Worm (Caenorhabditis elegans): ENCODE results near the gene vit-2.

- no peak; the same call in 1 of the 2 replicates for TF ChIP-seq lin-38 (GFP tag; IDR thresholded peaks at IDR 0.05)
- no peak for TF ChIP-seq nhr-11 (tag; optimal IDR thresholded peaks at IDR 0.05)
- no peak for TF ChIP-seq R02D3.7 (tag; optimal IDR thresholded peaks at IDR 0.05)
- TF ChIP-seq egl-27 (tag; optimal IDR thresholded peaks at IDR 0.05) = no peak
- TF ChIP-seq pha-4 (GFP tag; IDR thresholded peaks at IDR 0.05) = peak; percentile 33; the same call in 1 of the 2 replicates
- TF ChIP-seq pha-4 (tag; optimal IDR thresholded peaks at IDR 0.05) = no peak
- no peak for TF ChIP-seq tag-97 (GFP tag; IDR thresholded peaks at IDR 0.05)
- no peak for TF ChIP-seq nhr-6 (tag; optimal IDR thresholded peaks at IDR 0.05)
- TF ChIP-seq aly-2 (tag; optimal IDR thresholded peaks at IDR 0.05) = no peak
- no peak for TF ChIP-seq nhr-102 (tag; optimal IDR thresholded peaks at IDR 0.05)
- no peak for TF ChIP-seq mep-1 (tag; optimal IDR thresholded peaks at IDR 0.05)
These were observed 4.9 kb downstream of the vit-2 start for ce11 chrX:5105703-5106102.

All from whole organism, L4 larva.